Fruit fly (Drosophila melanogaster) whole organism, embryonic: ENCODE results near the gene Pgm1.
A peak's percentile ranks its signal among the peaks of the same experiment; 100 is the strongest.

ENCODE experiments used
- Adf1 ChIP-seq: fragments of 200-800 bp; sonication (Bioruptor generic); IDR thresholded peaks from 2 replicates; pipeline ENCODE4 v1.3.6; 2022; ENCODE audit warnings: missing biosample characterization, missing genetic modification characterization
- Bgb ChIP-seq: fragments of 200-800 bp; sonication (Bioruptor generic); IDR thresholded peaks from 2 replicates; pipeline ENCODE4 v1.3.6; 2022; ENCODE audit warnings: missing biosample characterization, missing genetic modification characterization; ENCODE audit not compliant: partially characterized antibody
- Blimp-1 ChIP-seq: fragments of 200-800 bp; sonication (Bioruptor generic); optimal IDR thresholded peaks from 3 replicates; lab custom pipeline; 2018; ENCODE audit warnings: missing biosample characterization, missing genetic modification characterization, mild to moderate bottlenecking, moderate library complexity, missing genetic modification reagents
- C15 ChIP-seq: fragments of 200-800 bp; sonication (Bioruptor generic); IDR thresholded peaks from 3 replicates; pipeline ENCODE4 v1.3.6; 2022; ENCODE audit warnings: missing biosample characterization, missing genetic modification characterization
- CG10431 ChIP-seq: fragments of 200-800 bp; sonication (Bioruptor generic); optimal IDR thresholded peaks from 3 replicates; lab custom pipeline; 2018; ENCODE audit warnings: missing biosample characterization, mild to moderate bottlenecking, missing genetic modification characterization
- CG12299 ChIP-seq: fragments of 200-800 bp; sonication (Bioruptor generic); optimal IDR thresholded peaks from 2 replicates; lab custom pipeline; 2018; ENCODE audit warnings: missing biosample characterization, mild to moderate bottlenecking, missing genetic modification characterization
- CG12744 ChIP-seq: fragments of 200-800 bp; sonication (Bioruptor generic); optimal IDR thresholded peaks from 2 replicates; lab custom pipeline; 2016; ENCODE audit warnings: missing biosample characterization, missing genetic modification characterization
- CG12942 ChIP-seq: fragments of 200-800 bp; sonication (Bioruptor generic); optimal IDR thresholded peaks from 3 replicates; lab custom pipeline; 2016; ENCODE audit warnings: missing biosample characterization, missing genetic modification characterization
- CG13775 ChIP-seq: fragments of 200-800 bp; sonication (Bioruptor generic); optimal IDR thresholded peaks from 3 replicates; lab custom pipeline; 2017; ENCODE audit warnings: missing biosample characterization, mild to moderate bottlenecking, missing genetic modification characterization
- CG14965 ChIP-seq: fragments of 200-800 bp; sonication (Bioruptor generic); optimal IDR thresholded peaks from 2 replicates; lab custom pipeline; 2016; ENCODE audit warnings: missing biosample characterization, missing genetic modification characterization, borderline replicate concordance
- CG16779 ChIP-seq: fragments of 200-800 bp; sonication (Bioruptor generic); IDR thresholded peaks from 2 replicates; pipeline ENCODE4 v1.3.6; 2022; ENCODE audit warnings: missing biosample characterization, missing genetic modification characterization
- CG17361 ChIP-seq: fragments of 200-800 bp; sonication (Bioruptor generic); IDR thresholded peaks from 3 replicates; pipeline ENCODE4 v1.3.6; 2022; ENCODE audit warnings: missing biosample characterization, missing genetic modification characterization
- CG1792 ChIP-seq: fragments of 200-800 bp; sonication (Bioruptor generic); optimal IDR thresholded peaks from 2 replicates; lab custom pipeline; 2016; ENCODE audit warnings: missing biosample characterization, missing genetic modification characterization
- CG18599 ChIP-seq: fragments of 200-800 bp; sonication (Bioruptor generic); optimal IDR thresholded peaks from 3 replicates; lab custom pipeline; 2017; ENCODE audit warnings: missing biosample characterization, missing genetic modification characterization, mild to moderate bottlenecking, moderate library complexity, missing genetic modification reagents
- CG2199 ChIP-seq: fragments of 200-800 bp; sonication (Bioruptor generic); IDR thresholded peaks from 3 replicates; pipeline ENCODE4 v1.3.6; 2022; ENCODE audit warnings: missing biosample characterization, missing genetic modification characterization
- CG2875 ChIP-seq: fragments of 200-800 bp; sonication (Bioruptor generic); optimal IDR thresholded peaks from 2 replicates; lab custom pipeline; 2017; ENCODE audit warnings: missing biosample characterization, mild to moderate bottlenecking, missing genetic modification characterization, missing genetic modification reagents
- CG31388 ChIP-seq: fragments of 200-800 bp; sonication (Bioruptor generic); optimal IDR thresholded peaks from 2 replicates; lab custom pipeline; 2016; ENCODE audit warnings: missing biosample characterization, missing genetic modification characterization
- CG31441 ChIP-seq: fragments of 200-800 bp; sonication (Bioruptor generic); IDR thresholded peaks from 2 replicates; pipeline ENCODE4 v1.3.6; 2022; ENCODE audit warnings: missing biosample characterization, missing genetic modification characterization
- CG3847 ChIP-seq: fragments of 200-800 bp; sonication (Bioruptor generic); IDR thresholded peaks from 2 replicates; pipeline ENCODE4 v1.3.6; 2022; ENCODE audit warnings: missing biosample characterization, missing genetic modification characterization
- CG43689 ChIP-seq: fragments of 200-800 bp; sonication (Bioruptor generic); IDR thresholded peaks from 2 replicates; pipeline ENCODE4 v1.3.6; 2022; ENCODE audit warnings: missing biosample characterization, missing genetic modification characterization
- CG5245 ChIP-seq: fragments of 200-800 bp; sonication (Bioruptor generic); optimal IDR thresholded peaks from 3 replicates; lab custom pipeline; 2016; ENCODE audit warnings: missing biosample characterization, missing genetic modification characterization
- CG8089 ChIP-seq: fragments of 200-800 bp; sonication (Bioruptor generic); optimal IDR thresholded peaks from 3 replicates; lab custom pipeline; 2016; ENCODE audit warnings: missing biosample characterization, missing genetic modification characterization
- CTCF ChIP-seq: fragments of 200-800 bp; sonication (Bioruptor generic); optimal IDR thresholded peaks from 2 replicates; lab custom pipeline; 2017; ENCODE audit warnings: missing biosample characterization, mild to moderate bottlenecking, missing genetic modification characterization, moderate library complexity
- Doc3 ChIP-seq: fragments of 200-800 bp; sonication (Bioruptor generic); IDR thresholded peaks from 3 replicates; pipeline ENCODE4 v1.3.6; 2022; ENCODE audit warnings: missing biosample characterization, missing genetic modification characterization; ENCODE audit not compliant: partially characterized antibody
- Drgx ChIP-seq: fragments of 200-800 bp; sonication (Bioruptor generic); IDR thresholded peaks from 2 replicates; pipeline ENCODE4 v1.3.6; 2022; ENCODE audit warnings: missing biosample characterization, missing genetic modification characterization
- ERR ChIP-seq: fragments of 200-800 bp; sonication (Bioruptor generic); optimal IDR thresholded peaks from 2 replicates; lab custom pipeline; 2016; ENCODE audit warnings: missing biosample characterization, missing genetic modification characterization
- HHEX ChIP-seq: fragments of 200-800 bp; sonication (Bioruptor generic); optimal IDR thresholded peaks from 3 replicates; lab custom pipeline; 2017; ENCODE audit warnings: missing biosample characterization, mild to moderate bottlenecking, missing genetic modification characterization, missing genetic modification reagents
- HLH3B ChIP-seq: fragments of 200-800 bp; sonication (Bioruptor generic); IDR thresholded peaks from 2 replicates; pipeline ENCODE4 v1.3.6; 2022; ENCODE audit warnings: missing biosample characterization, missing genetic modification characterization
- HmgD ChIP-seq: fragments of 200-800 bp; sonication (Bioruptor generic); optimal IDR thresholded peaks from 3 replicates; lab custom pipeline; 2016; ENCODE audit warnings: missing biosample characterization, missing genetic modification characterization
- Hr39 ChIP-seq: fragments of >200 bp; optimal IDR thresholded peaks from 2 replicates; lab custom pipeline; 2017
- Hsf ChIP-seq: fragments of 200-800 bp; sonication (Bioruptor generic); optimal IDR thresholded peaks from 3 replicates; lab custom pipeline; 2016; ENCODE audit warnings: missing biosample characterization, missing genetic modification characterization
- Meics ChIP-seq: fragments of 200-800 bp; sonication (Bioruptor generic); optimal IDR thresholded peaks from 2 replicates; lab custom pipeline; 2017; ENCODE audit warnings: missing biosample characterization, mild to moderate bottlenecking, missing genetic modification characterization
- NC2β ChIP-seq: fragments of 200-800 bp; sonication (Bioruptor generic); optimal IDR thresholded peaks from 2 replicates; lab custom pipeline; 2016; ENCODE audit warnings: missing biosample characterization, missing genetic modification characterization
- NFAT ChIP-seq: fragments of 200-800 bp; sonication (Bioruptor generic); IDR thresholded peaks from 2 replicates; pipeline ENCODE4 v1.3.6; 2022; ENCODE audit warnings: missing biosample characterization, missing genetic modification characterization
- NK7.1 ChIP-seq: fragments of 200-800 bp; sonication (Bioruptor generic); optimal IDR thresholded peaks from 3 replicates; lab custom pipeline; 2016; ENCODE audit warnings: missing biosample characterization, missing genetic modification characterization
- Sox102F ChIP-seq: fragments of 200-800 bp; sonication (Bioruptor generic); optimal IDR thresholded peaks from 2 replicates; lab custom pipeline; 2018; ENCODE audit warnings: missing biosample characterization, mild to moderate bottlenecking, missing genetic modification characterization, moderate library complexity
- Ssrp ChIP-seq: fragments of 200-800 bp; sonication (Bioruptor generic); optimal IDR thresholded peaks from 2 replicates; lab custom pipeline; 2018; ENCODE audit warnings: missing biosample characterization, mild to moderate bottlenecking, missing genetic modification characterization, moderate library complexity
- aop ChIP-seq: fragments of 200-800 bp; sonication (Bioruptor generic); IDR thresholded peaks from 2 replicates; pipeline ENCODE4 v1.3.6; 2022; ENCODE audit warnings: missing biosample characterization, missing genetic modification characterization
- ase ChIP-seq: fragments of 200-800 bp; sonication (Bioruptor generic); IDR thresholded peaks from 3 replicates; pipeline ENCODE4 v1.3.6; 2022; ENCODE audit warnings: missing biosample characterization, missing genetic modification characterization
- bbx ChIP-seq: fragments of 200-800 bp; sonication (Bioruptor generic); IDR thresholded peaks from 2 replicates; pipeline ENCODE4 v1.3.6; 2022; ENCODE audit warnings: missing biosample characterization, missing genetic modification characterization; ENCODE audit not compliant: partially characterized antibody
- bcd ChIP-seq: fragments of 200-800 bp; sonication (Bioruptor generic); optimal IDR thresholded peaks from 2 replicates; lab custom pipeline; 2017; ENCODE audit warnings: missing biosample characterization, mild to moderate bottlenecking, missing genetic modification characterization
- chif ChIP-seq, 2 experiments: fragments of 200-800 bp; sonication (Bioruptor generic); optimal IDR thresholded peaks; 3 replicates each; lab custom pipeline; 2016; ENCODE audit warnings: missing biosample characterization in 2 of 2, missing genetic modification characterization in 2 of 2
- chinmo ChIP-seq: fragments of 200-800 bp; sonication (Bioruptor generic); IDR thresholded peaks from 4 replicates; pipeline ENCODE4 v1.3.6; 2022; ENCODE audit warnings: missing biosample characterization, missing genetic modification characterization; ENCODE audit not compliant: partially characterized antibody
- ci ChIP-seq: fragments of 200-800 bp; sonication (Bioruptor generic); IDR thresholded peaks from 3 replicates; pipeline ENCODE4 v1.3.6; 2022; ENCODE audit warnings: missing biosample characterization, missing genetic modification characterization
- crc ChIP-seq: fragments of 200-800 bp; sonication (Bioruptor generic); optimal IDR thresholded peaks from 2 replicates; lab custom pipeline; 2016; ENCODE audit warnings: missing biosample characterization, missing genetic modification characterization
- dysf ChIP-seq: fragments of 200-800 bp; sonication (Bioruptor generic); IDR thresholded peaks from 3 replicates; pipeline ENCODE4 v1.3.6; 2022; ENCODE audit warnings: missing biosample characterization, missing genetic modification characterization
- ems ChIP-seq: fragments of 200-800 bp; sonication (Bioruptor generic); optimal IDR thresholded peaks from 3 replicates; lab custom pipeline; 2016; ENCODE audit warnings: missing biosample characterization, missing genetic modification characterization
- kni ChIP-seq: fragments of 200-800 bp; sonication (Bioruptor generic); optimal IDR thresholded peaks from 3 replicates; lab custom pipeline; 2017; ENCODE audit warnings: mild to moderate bottlenecking, missing biosample characterization, missing genetic modification reagents, missing genetic modification characterization
- mirr ChIP-seq: fragments of 200-800 bp; sonication (Bioruptor generic); optimal IDR thresholded peaks from 3 replicates; lab custom pipeline; 2018; ENCODE audit warnings: missing biosample characterization, mild to moderate bottlenecking, missing genetic modification characterization
- org-1 ChIP-seq: fragments of 200-800 bp; sonication (Bioruptor generic); optimal IDR thresholded peaks from 2 replicates; lab custom pipeline; 2017; ENCODE audit warnings: missing biosample characterization, missing genetic modification characterization
- pb ChIP-seq: fragments of 200-800 bp; sonication (Bioruptor generic); optimal IDR thresholded peaks from 3 replicates; lab custom pipeline; 2016; ENCODE audit warnings: missing biosample characterization, missing genetic modification characterization
- sr ChIP-seq: fragments of 200-800 bp; sonication (Bioruptor generic); IDR thresholded peaks from 3 replicates; pipeline ENCODE4 v1.3.6; 2022; ENCODE audit warnings: missing biosample characterization, missing genetic modification characterization
- vvl ChIP-seq: fragments of 200-800 bp; sonication (Bioruptor generic); IDR thresholded peaks from 2 replicates; pipeline ENCODE4 v1.3.6; 2022; ENCODE audit warnings: missing biosample characterization, missing genetic modification characterization

The Pgm1 gene

DNA sequence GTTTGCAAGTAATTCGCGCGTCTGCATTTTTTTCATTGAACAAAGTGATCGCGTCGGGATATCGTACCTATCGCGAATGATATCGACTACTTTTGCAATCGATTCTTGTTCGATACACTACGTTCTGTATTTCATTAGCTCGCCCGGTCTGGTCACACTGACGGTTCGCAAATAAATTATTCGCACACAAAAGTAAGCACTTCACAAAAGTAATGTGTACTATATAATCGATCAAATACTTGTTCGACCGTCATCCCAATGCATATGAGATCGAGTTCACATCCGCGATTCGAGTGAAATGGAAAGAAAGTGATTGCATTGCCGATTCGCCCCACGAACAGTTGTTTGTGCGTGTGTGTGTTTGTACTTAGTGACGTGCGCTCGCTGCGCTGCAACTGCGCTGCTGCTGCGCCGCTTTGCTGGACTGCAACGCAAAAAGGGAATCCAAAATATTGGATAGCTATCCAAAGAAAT is 38.0 kb downstream of the Pgm1 start, which contains the start of the genes CG5235 and ClC-c:
TSS of gene CG5235 (minus strand) at position 63 of the 474 bp plus-strand sequence.
TSS of gene ClC-c (plus strand) at position 125 of the 474 bp plus-strand sequence.
- no peak for TF ChIP-seq pb
- no peak for TF ChIP-seq NK7.1 (GFP tag; lab: Kevin White, UChicago)
- TF ChIP-seq chinmo (GFP tag; lab: Robert Waterston, UW), result peak; percentile 86; the same call in 2 of the 4 replicates
- no peak for TF ChIP-seq Blimp-1
- no peak for TF ChIP-seq bcd (GFP tag; lab: Kevin White, UChicago)
- TF ChIP-seq CG31441, result no peak
- TF ChIP-seq mirr, result no peak
- peak; percentile 97 for TF ChIP-seq Adf1 (GFP tag; lab: Robert Waterston, UW)
- 0 out of 2 replicates have a peak, but pooled peaks have one; percentile 12 for TF ChIP-seq CG3847
- no peak for TF ChIP-seq CG14965 (GFP tag; lab: Kevin White, UChicago)
- no peak for TF ChIP-seq sr (GFP tag; lab: Robert Waterston, UW)
- TF ChIP-seq HmgD (GFP tag; lab: Kevin White, UChicago), result peak; percentile 60
- no peak for TF ChIP-seq CG5245 (GFP tag; lab: Kevin White, UChicago)
- TF ChIP-seq ase (GFP tag; lab: Robert Waterston, UW), result no peak
- no peak for TF ChIP-seq NFAT (GFP tag; lab: Robert Waterston, UW)
- no peak for TF ChIP-seq CG12942 (GFP tag; lab: Kevin White, UChicago)
- TF ChIP-seq ems (GFP tag; lab: Kevin White, UChicago), result no peak
- no peak for TF ChIP-seq CTCF (GFP tag; lab: Kevin White, UChicago)
- peak; percentile 85 for TF ChIP-seq Bgb (GFP tag; lab: Robert Waterston, UW)
- no peak for TF ChIP-seq CG8089 (GFP tag; lab: Kevin White, UChicago)
- no peak for TF ChIP-seq Sox102F (GFP tag; lab: Kevin White, UChicago)
- TF ChIP-seq dysf (GFP tag; lab: Robert Waterston, UW), result no peak
- no peak for TF ChIP-seq CG13775 (GFP tag; lab: Kevin White, UChicago)
- TF ChIP-seq CG16779 (GFP tag; lab: Robert Waterston, UW), result no peak
- TF ChIP-seq ci, result peak; percentile 25; the same call in 1 of the 3 replicates
- no peak for TF ChIP-seq CG43689 (GFP tag; lab: Robert Waterston, UW)
- no peak for TF ChIP-seq chif (GFP tag; optimal IDR thresholded peaks at IDR 0.05; lab: Kevin White, UChicago)
- no peak for TF ChIP-seq Drgx (GFP tag; lab: Robert Waterston, UW)
- no peak for TF ChIP-seq CG17361 (GFP tag; lab: Robert Waterston, UW)
- TF ChIP-seq CG18599 (GFP tag; lab: Kevin White, UChicago), result no peak
- no peak for TF ChIP-seq CG31388 (GFP tag; lab: Kevin White, UChicago)
- TF ChIP-seq HLH3B, result no peak
- TF ChIP-seq org-1 (GFP tag; lab: Kevin White, UChicago), result no peak
- TF ChIP-seq Meics, result no peak
- TF ChIP-seq CG1792 (GFP tag; lab: Kevin White, UChicago), result no peak
- no peak for TF ChIP-seq CG2875 (GFP tag; lab: Kevin White, UChicago)
- peak; percentile 72 for TF ChIP-seq Doc3 (GFP tag; lab: Robert Waterston, UW)
- TF ChIP-seq CG12299 (tag; lab: Kevin White, UChicago), result no peak
- TF ChIP-seq C15 (GFP tag; lab: Robert Waterston, UW), result no peak
- no peak for TF ChIP-seq kni (GFP tag; lab: Kevin White, UChicago)
- TF ChIP-seq aop, result no peak
- no peak for TF ChIP-seq crc (GFP tag; lab: Kevin White, UChicago)
- TF ChIP-seq ERR (GFP tag; lab: Kevin White, UChicago), result no peak
- peak; percentile 91 for TF ChIP-seq bbx (GFP tag; lab: Robert Waterston, UW)
- TF ChIP-seq CG2199 (GFP tag; lab: Robert Waterston, UW), result no peak
- no peak for TF ChIP-seq Hr39 (lab: Kevin White, UChicago)
- peak; percentile 38; the same call in 1 of the 2 replicates for TF ChIP-seq vvl
- TF ChIP-seq Ssrp, result no peak
- TF ChIP-seq CG10431 (GFP tag; lab: Kevin White, UChicago), result no peak
- no peak for TF ChIP-seq CG12744 (GFP tag; lab: Kevin White, UChicago)
- TF ChIP-seq Hsf, result no peak
- TF ChIP-seq HHEX, result no peak
- TF ChIP-seq NC2β (GFP tag; lab: Kevin White, UChicago), result no peak
